Worm (Caenorhabditis elegans) whole organism, L4/young adult: Measurements from ENCODE around the gene popl-5.

Experiments
- W03F9.2 ChIP-seq: fragments of 150-350 bp; optimal IDR thresholded peaks from 2 replicates; lab custom pipeline; 2014; ENCODE audit warnings: missing biosample characterization, missing genetic modification characterization
- dao-5 ChIP-seq: sonication (generic microtip); optimal IDR thresholded peaks from 2 replicates; lab custom pipeline; 2016; ENCODE audit warnings: missing genotype, missing genetic modification characterization, moderate library complexity, missing compliant biosample characterization
- him-1 ChIP-seq: sonication (generic microtip); optimal IDR thresholded peaks from 2 replicates; lab custom pipeline; 2016; ENCODE audit warnings: missing genotype, missing genetic modification reagents, missing genetic modification characterization, missing compliant biosample characterization

Gene popl-5

DNA sequence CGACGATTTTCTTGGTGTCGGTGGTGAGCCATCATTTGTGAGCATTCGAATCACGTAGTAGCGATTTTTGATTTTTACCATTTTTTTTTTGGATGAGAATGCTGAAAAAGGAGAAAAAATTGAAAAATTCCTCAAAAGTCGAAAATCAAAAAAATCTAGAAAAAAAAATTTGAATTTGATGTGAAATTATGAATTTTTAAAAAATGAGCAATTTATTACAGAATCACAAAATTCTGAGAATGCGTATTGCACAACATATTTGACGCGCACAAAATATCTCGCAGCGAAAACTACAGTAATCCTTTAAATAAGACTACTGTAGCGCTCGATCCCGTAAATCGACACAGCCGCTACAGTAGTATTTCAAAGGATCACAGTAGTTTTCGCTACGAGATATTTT lies at the start of gene popl-5:
Gene popl-5 (minus strand): TSS at position 101 of the 400 bp plus-strand sequence.
- TF ChIP-seq W03F9.2 (tag; lab: Kevin White, UChicago) (no peak), him-1 (tag; lab: Kevin White, UChicago) (no peak), dao-5 (tag; lab: Kevin White, UChicago) (no peak)

DNA sequence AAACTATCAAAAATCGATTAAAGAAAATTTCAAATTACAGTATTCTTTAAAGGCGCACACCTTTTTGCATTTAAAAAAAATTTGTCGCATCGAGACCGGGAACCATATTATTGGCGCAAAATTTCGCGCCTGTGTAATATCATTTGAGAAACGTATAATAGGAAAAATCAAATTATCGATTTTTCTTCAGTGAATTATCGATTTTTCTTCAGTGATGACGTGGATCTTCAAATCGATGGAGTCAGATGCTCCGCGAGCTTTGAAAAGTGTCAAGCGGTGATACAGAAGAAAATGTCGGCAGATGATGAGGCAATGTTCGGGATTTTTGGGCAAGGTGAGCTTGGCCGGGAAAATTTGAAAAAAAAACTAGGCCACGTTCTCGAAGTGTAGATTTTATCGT lies 48.3 kb upstream of the popl-5 start:
- no peak for TF ChIP-seq W03F9.2 (tag; lab: Kevin White, UChicago)
- TF ChIP-seq dao-5 (tag; lab: Kevin White, UChicago), result no peak
- TF ChIP-seq him-1 (tag; lab: Kevin White, UChicago), result no peak

DNA sequence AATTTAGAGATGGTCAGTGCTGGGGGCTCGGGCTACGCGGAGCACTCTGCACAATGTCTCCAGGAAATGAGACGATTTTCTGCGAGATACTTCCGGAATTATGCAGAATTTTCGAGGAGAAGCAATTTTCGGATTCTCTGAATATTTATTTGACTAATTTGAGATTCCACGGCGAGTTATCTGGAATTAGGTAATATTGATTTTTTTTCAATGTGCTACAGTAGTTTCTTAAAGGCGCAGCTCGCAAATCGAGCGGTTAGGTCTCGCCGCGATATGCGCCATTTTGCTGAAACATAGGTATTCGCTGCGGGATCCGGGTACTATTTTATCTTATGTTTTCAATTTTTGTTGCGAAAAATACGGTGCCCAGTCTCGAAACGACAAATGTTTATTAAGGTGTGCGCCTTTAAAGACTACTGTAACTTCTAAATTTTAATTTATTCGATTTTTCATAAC lies 47.5 kb upstream of the popl-5 start, which contains the start of gene nrps-1:
Gene nrps-1 (plus strand): TSS at position 51 of the 456 bp plus-strand sequence.
- TF ChIP-seq him-1 (tag; lab: Kevin White, UChicago), result no peak
- no peak for TF ChIP-seq W03F9.2 (tag; lab: Kevin White, UChicago)
- TF ChIP-seq dao-5 (tag; lab: Kevin White, UChicago), result no peak

DNA sequence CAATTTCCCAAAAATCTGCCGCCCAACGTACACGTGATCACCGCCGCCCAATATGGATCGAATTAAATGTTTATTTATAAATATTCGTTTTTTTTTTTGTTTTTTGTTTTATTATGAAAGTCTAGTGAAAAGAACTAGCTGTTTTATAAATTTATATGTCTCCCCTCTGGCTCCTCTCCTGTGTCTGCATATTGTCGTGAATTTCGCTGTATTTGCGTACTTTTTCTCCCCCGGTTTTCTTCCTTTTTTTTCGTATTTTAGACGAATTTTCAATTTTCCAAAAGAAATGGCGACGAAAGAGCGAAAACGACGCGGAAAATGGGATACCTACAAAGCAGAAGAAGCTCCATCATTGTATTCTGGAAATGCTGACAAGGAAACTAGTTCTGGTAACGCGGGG lies 39.3 kb upstream of the popl-5 start, which contains the start of gene xpb-1:
Gene xpb-1 (plus strand): TSS at position 262 of the 400 bp plus-strand sequence.
- TF ChIP-seq him-1 (tag; lab: Kevin White, UChicago) (no peak), W03F9.2 (tag; lab: Kevin White, UChicago) (peak; percentile 3)

- peak; percentile 58 for TF ChIP-seq W03F9.2 (tag; lab: Kevin White, UChicago)
- no peak for TF ChIP-seq him-1 (tag; lab: Kevin White, UChicago)
These were observed 36.9 kb upstream of the popl-5 start for ce11 chrIII:11524073-11524472.

ce11 chrIII:11523504-11524025 lies 36.4 kb upstream of the popl-5 start, which contains the start of the genes Y66D12A.16 and such-1:
Gene Y66D12A.16, plus strand, starts transcription at chrIII:11523554.
Gene such-1, minus strand, starts transcription at chrIII:11523759.
- TF ChIP-seq dao-5 (tag; lab: Kevin White, UChicago), result no peak
- TF ChIP-seq him-1 (tag; lab: Kevin White, UChicago), result no peak
- TF ChIP-seq W03F9.2 (tag; lab: Kevin White, UChicago), result no peak

DNA sequence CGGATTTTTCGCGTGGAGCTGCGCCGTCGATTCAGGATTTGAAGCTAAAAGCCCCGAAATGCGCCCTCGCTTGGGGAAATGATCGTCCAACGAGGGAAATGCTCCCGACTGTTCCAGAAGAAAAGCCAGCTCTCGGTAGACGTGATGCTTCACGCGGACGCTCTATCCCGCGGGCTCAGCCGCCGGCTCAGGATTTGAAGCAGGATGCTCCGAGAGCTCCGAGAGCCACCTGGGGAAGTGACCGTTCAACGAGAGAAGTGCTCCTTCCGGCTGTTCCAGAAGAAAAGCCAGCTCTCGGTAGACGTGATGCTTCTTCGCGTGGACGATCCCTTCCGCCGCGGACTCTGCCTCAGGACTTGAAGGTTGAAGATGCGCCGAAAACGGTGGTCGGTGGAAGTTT lies 23.7 kb upstream of the popl-5 start:
- TF ChIP-seq him-1 (tag; lab: Kevin White, UChicago) (no peak), dao-5 (tag; lab: Kevin White, UChicago) (no peak), W03F9.2 (tag; lab: Kevin White, UChicago) (no peak)

DNA sequence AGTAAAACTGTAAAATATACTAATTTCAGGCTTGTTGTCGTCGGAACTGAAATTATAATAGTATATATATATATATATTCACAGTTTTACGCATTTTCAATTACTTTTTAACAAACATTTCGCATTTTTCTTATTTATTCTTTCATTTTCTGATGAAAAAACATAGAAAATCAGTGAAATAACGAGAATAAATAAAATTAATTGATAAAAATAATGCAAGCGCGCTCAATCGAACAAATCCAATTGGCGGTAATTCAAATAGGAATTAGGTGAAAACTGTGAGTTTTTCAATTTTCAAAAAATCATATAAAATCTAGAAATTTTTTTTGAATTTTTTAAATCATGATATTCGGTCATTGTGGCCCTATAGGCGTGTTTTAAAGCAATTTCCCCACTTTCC lies 23.0 kb upstream of the popl-5 start:
- no peak for TF ChIP-seq dao-5 (tag; lab: Kevin White, UChicago)
- TF ChIP-seq him-1 (tag; lab: Kevin White, UChicago), result no peak
- TF ChIP-seq W03F9.2 (tag; lab: Kevin White, UChicago), result no peak

- TF ChIP-seq dao-5 (tag; lab: Kevin White, UChicago), result no peak
- no peak for TF ChIP-seq W03F9.2 (tag; lab: Kevin White, UChicago)
- TF ChIP-seq him-1 (tag; lab: Kevin White, UChicago), result no peak
These were observed 21.7 kb upstream of the popl-5 start, which contains the start of gene Y66D12A.19 for ce11 chrIII:11508816-11509215. Gene Y66D12A.19, plus strand, starts transcription at chrIII:11509081.

DNA sequence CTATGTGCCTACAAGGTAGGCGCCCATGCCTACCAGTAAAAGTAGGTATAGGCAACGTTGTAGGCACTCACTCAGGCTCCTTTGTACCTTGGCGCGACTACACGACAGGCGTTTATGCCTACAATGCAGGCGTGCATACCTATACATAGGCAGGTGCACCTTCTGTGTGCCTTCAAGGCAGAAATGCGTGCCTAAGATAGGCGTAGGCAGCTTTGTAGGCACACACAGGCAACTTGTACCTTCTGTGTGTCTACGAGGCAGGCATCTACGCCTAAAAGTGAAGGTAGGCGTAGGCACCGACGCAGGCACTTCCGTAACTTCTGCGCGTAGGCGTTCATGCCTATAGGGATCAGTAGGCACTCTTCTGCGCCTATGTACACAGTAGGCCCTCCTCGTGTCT lies 18.5 kb upstream of the popl-5 start:
- TF ChIP-seq him-1 (tag; lab: Kevin White, UChicago) (no peak), dao-5 (tag; lab: Kevin White, UChicago) (no peak)

- TF ChIP-seq him-1 (tag; lab: Kevin White, UChicago), result no peak
- no peak for TF ChIP-seq W03F9.2 (tag; lab: Kevin White, UChicago)
- TF ChIP-seq dao-5 (tag; lab: Kevin White, UChicago), result no peak
These were observed 18.1 kb upstream of the popl-5 start, which contains the start of the genes Y66D12A.21 and spe-6 for ce11 chrIII:11505213-11505612. Gene Y66D12A.21, minus strand, starts transcription at chrIII:11505302. Gene spe-6, plus strand, starts transcription at chrIII:11505488.

ce11 chrIII:11502753-11503152 lies 15.6 kb upstream of the popl-5 start, which contains the start of gene tin-10:
Gene tin-10, minus strand, starts transcription at chrIII:11502853.
- TF ChIP-seq dao-5 (tag; lab: Kevin White, UChicago) (no peak), W03F9.2 (tag; lab: Kevin White, UChicago) (no peak), him-1 (tag; lab: Kevin White, UChicago) (no peak)

- no peak for TF ChIP-seq him-1 (tag; lab: Kevin White, UChicago)
- no peak for TF ChIP-seq dao-5 (tag; lab: Kevin White, UChicago)
- no peak for TF ChIP-seq W03F9.2 (tag; lab: Kevin White, UChicago)
These were observed 13.5 kb upstream of the popl-5 start, which contains the start of gene nars-2 for ce11 chrIII:11500647-11501046. Gene nars-2, minus strand, starts transcription at chrIII:11500747.

ce11 chrIII:11496496-11496895 lies 9.4 kb upstream of the popl-5 start, which contains the start of gene Y66D12A.24:
Gene Y66D12A.24, plus strand, starts transcription at chrIII:11496865.
- TF ChIP-seq him-1 (tag; lab: Kevin White, UChicago) (no peak), W03F9.2 (tag; lab: Kevin White, UChicago) (no peak), dao-5 (tag; lab: Kevin White, UChicago) (no peak)
